Worm (Caenorhabditis elegans) whole organism, L2 larva: Measurements from ENCODE around the gene F46C8.3.

Source experiments
- C34F6.9 ChIP-seq: fragments of 150-350 bp; optimal IDR thresholded peaks from 2 replicates; lab custom pipeline; 2014; ENCODE audit warnings: missing biosample characterization, missing genetic modification characterization
- F13H6.1 ChIP-seq: sonication (generic microtip); optimal IDR thresholded peaks from 2 replicates; lab custom pipeline; 2016; ENCODE audit warnings: missing genetic modification characterization, missing compliant biosample characterization
- R02D3.7 ChIP-seq: fragments of 150-350 bp; optimal IDR thresholded peaks from 2 replicates; lab custom pipeline; 2014; ENCODE audit warnings: missing biosample characterization, missing genetic modification characterization
- Y55F3AM.14 ChIP-seq: fragments of 200-800 bp; sonication (Bioruptor generic); optimal IDR thresholded peaks from 2 replicates; lab custom pipeline; 2018; ENCODE audit warnings: mild to moderate bottlenecking, missing genetic modification characterization, missing compliant biosample characterization
- alr-1 ChIP-seq: fragments of 150-350 bp; optimal IDR thresholded peaks from 2 replicates; lab custom pipeline; 2014; ENCODE audit warnings: missing biosample characterization, missing genetic modification characterization
- aly-2 ChIP-seq: fragments of 150-350 bp; optimal IDR thresholded peaks from 2 replicates; lab custom pipeline; 2014; ENCODE audit warnings: missing biosample characterization, missing genetic modification characterization
- ama-1 ChIP-seq: fragments of 150-350 bp; optimal IDR thresholded peaks from 2 replicates; lab custom pipeline; 2018; ENCODE audit warnings: inconsistent platforms
- blmp-1 ChIP-seq: sonication (generic microtip); optimal IDR thresholded peaks from 2 replicates; lab custom pipeline; 2017; ENCODE audit warnings: missing genetic modification characterization, mild to moderate bottlenecking, missing compliant biosample characterization, antibody characterized with exemption, moderate library complexity; ENCODE audit not compliant: insufficient read depth
- ceh-16 ChIP-seq: fragments of 150-350 bp; optimal IDR thresholded peaks from 2 replicates; lab custom pipeline; 2014; ENCODE audit warnings: missing biosample characterization, missing genetic modification characterization
- ceh-82 ChIP-seq: fragments of 150-350 bp; optimal IDR thresholded peaks from 2 replicates; lab custom pipeline; 2014; ENCODE audit warnings: missing biosample characterization, missing genetic modification characterization
- crh-2 ChIP-seq: sonication (generic microtip); optimal IDR thresholded peaks from 2 replicates; lab custom pipeline; 2017; ENCODE audit warnings: missing biosample characterization, missing genetic modification characterization
- dmd-4 ChIP-seq: sonication (generic microtip); optimal IDR thresholded peaks from 2 replicates; lab custom pipeline; 2017; ENCODE audit warnings: missing biosample characterization, missing genetic modification characterization
- elt-1 ChIP-seq: fragments of 150-350 bp; optimal IDR thresholded peaks from 2 replicates; lab custom pipeline; 2014; ENCODE audit warnings: missing biosample characterization, missing genetic modification characterization
- gmeb-1 ChIP-seq: fragments of 150-350 bp; optimal IDR thresholded peaks from 2 replicates; lab custom pipeline; 2014; ENCODE audit warnings: missing biosample characterization, missing genetic modification characterization
- lin-11 ChIP-seq: fragments of 150-350 bp; sonication (generic microtip); optimal IDR thresholded peaks from 2 replicates; lab custom pipeline; 2014; ENCODE audit warnings: missing biosample characterization, missing genetic modification characterization, inconsistent platforms, mixed read lengths
- lin-13 ChIP-seq: fragments of 150-350 bp; optimal IDR thresholded peaks from 2 replicates; lab custom pipeline; 2014; ENCODE audit warnings: missing biosample characterization, missing genetic modification reagents, missing genetic modification characterization
- lin-39 ChIP-seq: fragments of 150-350 bp; optimal IDR thresholded peaks from 2 replicates; lab custom pipeline; 2014; ENCODE audit warnings: missing biosample characterization, missing genetic modification reagents, missing genetic modification characterization
- lsy-2 ChIP-seq, 2 experiments: fragments of 150-350 bp in 1 of 2; sonication (generic microtip) in 1 of 2; optimal IDR thresholded peaks; 2 replicates each; lab custom pipeline; 2014 to 2017; ENCODE audit warnings: missing biosample characterization in 2 of 2, missing genetic modification characterization in 2 of 2
- mdl-1 ChIP-seq, 2 experiments: fragments of 150-350 bp in 1 of 2; sonication (generic microtip) in 1 of 2; optimal IDR thresholded peaks; 2 replicates each; lab custom pipeline; 2017; ENCODE audit warnings: missing biosample characterization in 2 of 2, missing genetic modification characterization in 2 of 2
- nhr-10 ChIP-seq: sonication (generic microtip); optimal IDR thresholded peaks from 2 replicates; lab custom pipeline; 2017; ENCODE audit warnings: missing biosample characterization, missing genetic modification characterization
- nhr-11 ChIP-seq: fragments of 150-350 bp; optimal IDR thresholded peaks from 2 replicates; lab custom pipeline; 2014; ENCODE audit warnings: missing biosample characterization, missing genetic modification characterization
- nhr-129 ChIP-seq: fragments of 150-350 bp; optimal IDR thresholded peaks from 2 replicates; lab custom pipeline; 2014; ENCODE audit warnings: missing biosample characterization, missing genetic modification characterization
- nhr-21 ChIP-seq: fragments of 150-350 bp; optimal IDR thresholded peaks from 2 replicates; lab custom pipeline; 2014; ENCODE audit warnings: missing biosample characterization, missing genetic modification characterization
- nhr-23 ChIP-seq: fragments of 150-350 bp; optimal IDR thresholded peaks from 2 replicates; lab custom pipeline; 2014; ENCODE audit warnings: missing biosample characterization, missing genetic modification reagents, missing genetic modification characterization
- nhr-25 ChIP-seq: fragments of 150-350 bp; sonication (generic microtip); optimal IDR thresholded peaks from 3 replicates; lab custom pipeline; 2014; ENCODE audit warnings: missing biosample characterization, missing genetic modification characterization
- nhr-6 ChIP-seq: fragments of 150-350 bp; optimal IDR thresholded peaks from 2 replicates; lab custom pipeline; 2014; ENCODE audit warnings: missing biosample characterization, missing genetic modification characterization
- nhr-77 ChIP-seq: fragments of 150-350 bp; optimal IDR thresholded peaks from 2 replicates; lab custom pipeline; 2014; ENCODE audit warnings: missing biosample characterization, missing genetic modification characterization
- peb-1 ChIP-seq: fragments of 150-350 bp; optimal IDR thresholded peaks from 2 replicates; lab custom pipeline; 2014; ENCODE audit warnings: missing biosample characterization, missing genetic modification characterization
- sem-4 ChIP-seq: fragments of 150-350 bp; optimal IDR thresholded peaks from 2 replicates; lab custom pipeline; 2014; ENCODE audit warnings: missing biosample characterization, missing genetic modification reagents, missing genetic modification characterization
- sma-3 ChIP-seq: sonication (generic microtip); optimal IDR thresholded peaks from 2 replicates; lab custom pipeline; 2016; ENCODE audit warnings: missing genetic modification reagents, missing genetic modification characterization, missing compliant biosample characterization
- sma-9 ChIP-seq, 2 experiments: fragments of 150-350 bp in 1 of 2; sonication (generic microtip) in 1 of 2; optimal IDR thresholded peaks; 2 replicates each; lab custom pipeline; 2014 to 2016; ENCODE audit warnings: missing genetic modification characterization in 2 of 2, mild to moderate bottlenecking in 1 of 2, missing biosample characterization in 1 of 2, missing compliant biosample characterization in 1 of 2, missing genetic modification reagents in 1 of 2, moderate library complexity in 1 of 2
- snpc-4 ChIP-seq: fragments of 150-350 bp; optimal IDR thresholded peaks from 2 replicates; lab custom pipeline; 2014; ENCODE audit warnings: missing biosample characterization, missing genetic modification characterization
- zag-1 ChIP-seq: fragments of 150-350 bp; optimal IDR thresholded peaks from 2 replicates; lab custom pipeline; 2014; ENCODE audit warnings: missing biosample characterization, missing genetic modification characterization
- ztf-1 ChIP-seq: fragments of 200-800 bp; sonication (Bioruptor generic); conservative IDR thresholded peaks from 2 replicates; pipeline ENCODE4 v1.3.6; 2022; ENCODE audit warnings: missing genetic modification characterization, missing compliant biosample characterization
- ztf-11 ChIP-seq: sonication (generic microtip); optimal IDR thresholded peaks from 2 replicates; lab custom pipeline; 2017; ENCODE audit warnings: missing biosample characterization, missing genetic modification characterization
- ztf-4 ChIP-seq: fragments of 150-350 bp; optimal IDR thresholded peaks from 2 replicates; lab custom pipeline; 2014; ENCODE audit warnings: missing biosample characterization, missing genetic modification characterization

F46C8.3 gene

DNA sequence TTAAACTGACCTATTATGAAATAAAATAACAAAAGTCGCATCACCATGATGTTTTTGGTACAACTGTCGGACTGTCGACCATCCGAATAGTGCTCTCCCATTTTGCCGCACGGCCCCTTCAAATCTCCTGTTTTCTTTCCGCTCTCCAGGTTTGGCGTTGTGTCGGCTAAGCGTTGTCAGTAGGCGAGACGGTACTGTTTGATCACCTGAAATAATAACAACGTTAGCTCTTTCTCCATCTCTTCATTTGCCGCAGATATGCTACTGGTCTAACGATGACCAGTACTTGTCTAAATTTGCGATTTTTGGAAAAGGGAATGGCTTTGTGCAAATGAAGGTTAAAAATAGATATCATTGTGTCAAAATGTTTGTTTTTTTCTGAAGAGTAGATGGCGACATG, 5.8 kb upstream of the F46C8.3 start, which contains the start of gene chts-1:
chts-1 (minus strand) TSS at position 101 of the 400 bp plus-strand sequence.
- TF ChIP-seq ztf-4 (no peak), sma-9 (GFP tag; optimal IDR thresholded peaks at IDR 0.05; lab: Kevin White, UChicago) (no peak), sma-9 (tag; optimal IDR thresholded peaks at IDR 0.05; lab: Kevin White, UChicago) (no peak), zag-1 (tag; lab: Kevin White, UChicago) (no peak), lin-39 (tag; lab: Kevin White, UChicago) (no peak), nhr-23 (tag; lab: Kevin White, UChicago) (no peak), elt-1 (tag; lab: Kevin White, UChicago) (no peak), ama-1 (lab: Kevin White, UChicago) (no peak), lin-13 (GFP tag; lab: Kevin White, UChicago) (no peak), ceh-16 (tag; lab: Kevin White, UChicago) (no peak), aly-2 (tag; lab: Kevin White, UChicago) (no peak), crh-2 (no peak)
- TF ChIP-seq, all 48 proteins: peak for 0

DNA sequence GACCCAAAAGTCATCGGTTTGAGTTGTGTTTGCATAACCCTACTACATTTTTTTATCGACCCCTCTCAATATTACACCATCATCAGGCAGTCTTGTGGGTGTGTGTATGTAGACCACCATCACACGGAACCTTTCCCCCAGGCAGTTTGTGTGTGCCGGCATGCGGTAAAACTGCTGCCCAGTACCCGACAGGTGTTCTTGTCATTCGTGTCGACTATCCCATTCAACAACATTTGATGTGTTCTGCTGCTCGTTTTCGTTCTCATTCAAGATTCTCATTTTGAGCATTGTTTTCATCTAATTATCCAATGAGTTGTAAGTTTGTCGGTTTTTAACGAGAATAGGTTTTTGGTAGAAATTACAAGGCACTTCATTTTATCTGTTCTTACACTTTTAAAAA, 2.8 kb upstream of the F46C8.3 start:
- TF ChIP-seq sma-9 (GFP tag; optimal IDR thresholded peaks at IDR 0.05; lab: Kevin White, UChicago) (peak; percentile 7), sma-9 (tag; optimal IDR thresholded peaks at IDR 0.05; lab: Kevin White, UChicago) (no peak), nhr-25 (tag; lab: Kevin White, UChicago) (no peak)

DNA sequence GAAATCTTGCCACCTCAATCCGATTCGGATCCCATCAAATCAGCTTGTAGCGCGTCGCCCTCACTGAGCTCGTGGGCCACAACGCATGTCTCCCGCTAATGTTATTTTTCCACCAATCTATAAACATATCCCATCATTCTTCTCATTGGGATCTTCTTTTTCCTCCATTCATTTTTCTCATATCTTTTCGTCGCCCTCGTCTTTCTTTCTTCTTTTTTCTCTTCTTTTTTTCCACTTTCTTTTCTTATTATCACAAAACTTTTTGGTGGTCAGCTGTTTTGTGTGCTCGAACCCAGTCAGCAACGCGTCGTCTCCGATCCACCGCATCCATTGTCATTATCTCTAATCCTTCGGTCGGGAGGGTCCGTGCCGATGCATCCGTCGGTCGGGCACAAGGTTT, 1.6 kb upstream of the F46C8.3 start:
- TF ChIP-seq sma-9 (GFP tag; optimal IDR thresholded peaks at IDR 0.05; lab: Kevin White, UChicago) (peak; percentile 57), sma-9 (tag; optimal IDR thresholded peaks at IDR 0.05; lab: Kevin White, UChicago) (no peak), C34F6.9 (tag; lab: Kevin White, UChicago) (peak; percentile 8), ceh-16 (tag; lab: Kevin White, UChicago) (no peak), sma-3 (GFP tag; lab: Kevin White, UChicago) (no peak), F13H6.1 (tag; lab: Kevin White, UChicago) (peak; percentile 84), nhr-129 (tag; lab: Kevin White, UChicago) (peak; percentile 45), lsy-2 (tag; optimal IDR thresholded peaks at IDR 0.05; lab: Kevin White, UChicago) (peak in 1 of 2 experiments; percentile 38), ztf-1 (GFP tag; lab: Robert Waterston, UW) (no peak)

DNA sequence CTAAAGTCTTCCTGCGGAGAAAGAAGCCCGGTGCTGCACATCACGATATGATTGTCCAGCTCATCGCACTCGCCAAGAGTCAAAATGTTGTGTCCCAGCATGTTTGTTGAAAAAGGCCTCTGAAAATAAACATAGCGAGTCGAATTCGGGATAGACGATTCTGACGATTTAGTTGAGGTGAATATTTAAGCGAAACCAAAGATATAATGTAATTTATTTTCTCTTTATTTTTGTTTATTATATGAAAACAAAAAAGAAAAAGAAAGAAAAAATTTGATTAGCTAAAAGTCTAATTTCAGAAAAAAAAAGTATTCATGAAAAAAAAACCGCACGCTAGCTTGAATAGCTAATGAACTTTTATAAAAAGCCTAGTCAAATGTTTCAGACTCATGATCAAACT, 7.3 kb downstream of the F46C8.3 start, which contains the start of gene ceh-14:
ceh-14 (minus strand) TSS at position 101 of the 400 bp plus-strand sequence.
- TF ChIP-seq ceh-82 (tag; lab: Kevin White, UChicago) (no peak), nhr-6 (tag; lab: Kevin White, UChicago) (no peak)

DNA sequence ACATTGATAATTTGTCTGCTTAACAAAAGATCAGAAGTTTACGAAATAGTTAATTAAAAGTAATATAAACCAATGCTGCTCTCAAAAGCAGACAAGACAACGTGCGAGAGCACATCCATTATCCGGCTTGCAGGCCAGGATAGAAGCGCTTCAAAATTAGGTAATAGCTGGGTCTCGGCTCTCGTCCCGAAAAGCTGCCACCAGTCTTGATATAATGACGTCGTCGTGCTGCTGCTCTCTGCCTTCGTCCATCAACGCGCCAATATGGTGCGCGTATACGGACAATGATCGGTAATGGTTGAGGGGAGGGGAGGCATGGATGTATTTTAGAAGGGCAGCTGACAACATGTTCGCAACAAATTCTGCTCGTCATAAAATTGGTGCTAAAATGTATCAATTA, 9.1 kb downstream of the F46C8.3 start:
- TF ChIP-seq elt-1 (tag; lab: Kevin White, UChicago) (no peak), ztf-11 (tag; lab: Kevin White, UChicago) (no peak), nhr-129 (tag; lab: Kevin White, UChicago) (no peak), nhr-11 (tag; lab: Kevin White, UChicago) (no peak), F13H6.1 (tag; lab: Kevin White, UChicago) (no peak), alr-1 (tag; lab: Kevin White, UChicago) (no peak), nhr-21 (tag; lab: Kevin White, UChicago) (no peak), sem-4 (tag; lab: Kevin White, UChicago) (no peak), gmeb-1 (tag; lab: Kevin White, UChicago) (no peak), nhr-25 (tag; lab: Kevin White, UChicago) (no peak)

DNA sequence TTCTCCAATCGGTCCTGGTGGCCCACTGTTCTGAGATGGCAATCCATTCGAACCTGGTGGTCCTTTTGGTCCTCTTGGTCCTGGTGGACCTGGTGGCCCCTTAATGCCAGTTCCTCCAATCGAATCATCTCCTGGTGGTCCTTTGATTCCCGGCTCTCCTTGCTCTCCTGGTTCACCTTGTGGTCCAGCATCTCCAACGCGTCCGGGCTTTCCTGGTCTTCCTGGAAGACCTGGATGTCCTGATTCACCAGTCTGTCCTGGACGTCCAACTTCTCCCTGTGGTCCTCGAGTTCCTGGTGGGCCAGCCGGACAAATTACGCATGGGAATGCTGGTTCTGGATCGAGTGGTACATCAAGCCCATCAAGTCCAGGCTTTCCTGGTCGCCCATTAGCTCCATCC, 11.5 kb downstream of the F46C8.3 start:
- TF ChIP-seq zag-1 (tag; lab: Kevin White, UChicago) (no peak), lin-11 (no peak), alr-1 (tag; lab: Kevin White, UChicago) (no peak), peb-1 (no peak), snpc-4 (no peak), aly-2 (tag; lab: Kevin White, UChicago) (no peak), dmd-4 (tag; lab: Kevin White, UChicago) (no peak), nhr-10 (no peak), crh-2 (no peak), mdl-1 (tag; optimal IDR thresholded peaks at IDR 0.05; lab: Kevin White, UChicago) (no peak), lin-13 (GFP tag; lab: Kevin White, UChicago) (no peak), nhr-11 (tag; lab: Kevin White, UChicago) (no peak), nhr-77 (tag; lab: Kevin White, UChicago) (no peak), R02D3.7 (tag; lab: Kevin White, UChicago) (no peak), Y55F3AM.14 (GFP tag; lab: Kevin White, UChicago) (no peak), nhr-6 (tag; lab: Kevin White, UChicago) (no peak), sma-9 (GFP tag; optimal IDR thresholded peaks at IDR 0.05; lab: Kevin White, UChicago) (no peak), sma-9 (tag; optimal IDR thresholded peaks at IDR 0.05; lab: Kevin White, UChicago) (no peak), nhr-21 (tag; lab: Kevin White, UChicago) (no peak), blmp-1 (tag; lab: Kevin White, UChicago) (no peak), ceh-16 (tag; lab: Kevin White, UChicago) (no peak)
